Worm (Caenorhabditis elegans) whole organism, L2 larva: ENCODE results near the gene rpn-13.
A peak's percentile ranks its signal among the peaks of the same experiment; 100 is the strongest.

ENCODE experiments used
- R02D3.7 ChIP-seq: fragments of 150-350 bp; optimal IDR thresholded peaks from 2 replicates; lab custom pipeline; 2014; ENCODE audit warnings: missing biosample characterization, missing genetic modification characterization
- ZK546.5 ChIP-seq: sonication (generic microtip); optimal IDR thresholded peaks from 2 replicates; lab custom pipeline; 2017; ENCODE audit warnings: missing biosample characterization, missing genetic modification characterization
- alr-1 ChIP-seq: fragments of 150-350 bp; optimal IDR thresholded peaks from 2 replicates; lab custom pipeline; 2014; ENCODE audit warnings: missing biosample characterization, missing genetic modification characterization
- aly-2 ChIP-seq: fragments of 150-350 bp; optimal IDR thresholded peaks from 2 replicates; lab custom pipeline; 2014; ENCODE audit warnings: missing biosample characterization, missing genetic modification characterization
- ama-1 ChIP-seq: fragments of 150-350 bp; optimal IDR thresholded peaks from 2 replicates; lab custom pipeline; 2018; ENCODE audit warnings: inconsistent platforms
- blmp-1 ChIP-seq: sonication (generic microtip); optimal IDR thresholded peaks from 2 replicates; lab custom pipeline; 2017; ENCODE audit warnings: missing genetic modification characterization, mild to moderate bottlenecking, missing compliant biosample characterization, antibody characterized with exemption, moderate library complexity; ENCODE audit not compliant: insufficient read depth
- ceh-16 ChIP-seq: fragments of 150-350 bp; optimal IDR thresholded peaks from 2 replicates; lab custom pipeline; 2014; ENCODE audit warnings: missing biosample characterization, missing genetic modification characterization
- ceh-82 ChIP-seq: fragments of 150-350 bp; optimal IDR thresholded peaks from 2 replicates; lab custom pipeline; 2014; ENCODE audit warnings: missing biosample characterization, missing genetic modification characterization
- dmd-4 ChIP-seq: sonication (generic microtip); optimal IDR thresholded peaks from 2 replicates; lab custom pipeline; 2017; ENCODE audit warnings: missing biosample characterization, missing genetic modification characterization
- egl-27 ChIP-seq: sonication (generic microtip); optimal IDR thresholded peaks from 3 replicates; lab custom pipeline; 2017; ENCODE audit warnings: missing biosample characterization, missing genetic modification reagents, missing genetic modification characterization
- elt-3 ChIP-seq: sonication (generic microtip); optimal IDR thresholded peaks from 2 replicates; lab custom pipeline; 2017; ENCODE audit warnings: missing biosample characterization, missing genetic modification characterization
- fos-1 ChIP-seq: fragments of 150-350 bp; optimal IDR thresholded peaks from 2 replicates; lab custom pipeline; 2014; ENCODE audit warnings: missing biosample characterization, missing genetic modification characterization
- gmeb-1 ChIP-seq: fragments of 150-350 bp; optimal IDR thresholded peaks from 2 replicates; lab custom pipeline; 2014; ENCODE audit warnings: missing biosample characterization, missing genetic modification characterization
- lin-11 ChIP-seq: fragments of 150-350 bp; sonication (generic microtip); optimal IDR thresholded peaks from 2 replicates; lab custom pipeline; 2014; ENCODE audit warnings: missing biosample characterization, missing genetic modification characterization, inconsistent platforms, mixed read lengths
- lin-13 ChIP-seq: fragments of 150-350 bp; optimal IDR thresholded peaks from 2 replicates; lab custom pipeline; 2014; ENCODE audit warnings: missing biosample characterization, missing genetic modification reagents, missing genetic modification characterization
- lin-39 ChIP-seq: fragments of 150-350 bp; optimal IDR thresholded peaks from 2 replicates; lab custom pipeline; 2014; ENCODE audit warnings: missing biosample characterization, missing genetic modification reagents, missing genetic modification characterization
- lsy-2 ChIP-seq, 2 experiments: fragments of 150-350 bp in 1 of 2; sonication (generic microtip) in 1 of 2; optimal IDR thresholded peaks; 2 replicates each; lab custom pipeline; 2014 to 2017; ENCODE audit warnings: missing biosample characterization in 2 of 2, missing genetic modification characterization in 2 of 2
- mab-5 ChIP-seq: fragments of 150-350 bp; optimal IDR thresholded peaks from 2 replicates; lab custom pipeline; 2014; ENCODE audit warnings: missing biosample characterization, missing genetic modification characterization
- nhr-10 ChIP-seq: sonication (generic microtip); optimal IDR thresholded peaks from 2 replicates; lab custom pipeline; 2017; ENCODE audit warnings: missing biosample characterization, missing genetic modification characterization
- nhr-11 ChIP-seq: fragments of 150-350 bp; optimal IDR thresholded peaks from 2 replicates; lab custom pipeline; 2014; ENCODE audit warnings: missing biosample characterization, missing genetic modification characterization
- nhr-12 ChIP-seq: fragments of 150-350 bp; optimal IDR thresholded peaks from 2 replicates; lab custom pipeline; 2014; ENCODE audit warnings: missing biosample characterization, missing genetic modification characterization
- nhr-129 ChIP-seq: fragments of 150-350 bp; optimal IDR thresholded peaks from 2 replicates; lab custom pipeline; 2014; ENCODE audit warnings: missing biosample characterization, missing genetic modification characterization
- nhr-21 ChIP-seq: fragments of 150-350 bp; optimal IDR thresholded peaks from 2 replicates; lab custom pipeline; 2014; ENCODE audit warnings: missing biosample characterization, missing genetic modification characterization
- nhr-237 ChIP-seq: fragments of 150-350 bp; optimal IDR thresholded peaks from 2 replicates; lab custom pipeline; 2014; ENCODE audit warnings: missing biosample characterization, missing genetic modification characterization
- nhr-25 ChIP-seq: fragments of 150-350 bp; sonication (generic microtip); optimal IDR thresholded peaks from 3 replicates; lab custom pipeline; 2014; ENCODE audit warnings: missing biosample characterization, missing genetic modification characterization
- nhr-6 ChIP-seq: fragments of 150-350 bp; optimal IDR thresholded peaks from 2 replicates; lab custom pipeline; 2014; ENCODE audit warnings: missing biosample characterization, missing genetic modification characterization
- sem-4 ChIP-seq: fragments of 150-350 bp; optimal IDR thresholded peaks from 2 replicates; lab custom pipeline; 2014; ENCODE audit warnings: missing biosample characterization, missing genetic modification reagents, missing genetic modification characterization
- skn-1 ChIP-seq: sonication (generic microtip); optimal IDR thresholded peaks from 2 replicates; lab custom pipeline; 2017; ENCODE audit warnings: missing biosample characterization, missing genetic modification characterization
- sma-3 ChIP-seq: sonication (generic microtip); optimal IDR thresholded peaks from 2 replicates; lab custom pipeline; 2016; ENCODE audit warnings: missing genetic modification reagents, missing genetic modification characterization, missing compliant biosample characterization
- sma-9 ChIP-seq, 2 experiments: fragments of 150-350 bp in 1 of 2; sonication (generic microtip) in 1 of 2; optimal IDR thresholded peaks; 2 replicates each; lab custom pipeline; 2014 to 2016; ENCODE audit warnings: missing genetic modification characterization in 2 of 2, mild to moderate bottlenecking in 1 of 2, missing biosample characterization in 1 of 2, missing compliant biosample characterization in 1 of 2, missing genetic modification reagents in 1 of 2, moderate library complexity in 1 of 2
- unc-39 ChIP-seq: fragments of 150-350 bp; optimal IDR thresholded peaks from 2 replicates; lab custom pipeline; 2014; ENCODE audit warnings: missing biosample characterization, missing genetic modification characterization
- unc-55 ChIP-seq: fragments of 150-350 bp; sonication (generic microtip); optimal IDR thresholded peaks from 3 replicates; lab custom pipeline; 2014; ENCODE audit warnings: missing biosample characterization, missing genetic modification reagents, missing genetic modification characterization
- ztf-1 ChIP-seq: fragments of 200-800 bp; sonication (Bioruptor generic); conservative IDR thresholded peaks from 2 replicates; pipeline ENCODE4 v1.3.6; 2022; ENCODE audit warnings: missing genetic modification characterization, missing compliant biosample characterization
- ztf-11 ChIP-seq: sonication (generic microtip); optimal IDR thresholded peaks from 2 replicates; lab custom pipeline; 2017; ENCODE audit warnings: missing biosample characterization, missing genetic modification characterization
- ztf-4 ChIP-seq: fragments of 150-350 bp; optimal IDR thresholded peaks from 2 replicates; lab custom pipeline; 2014; ENCODE audit warnings: missing biosample characterization, missing genetic modification characterization

Gene rpn-13

ce11 chrIII:6359171-6359854, 17.6 kb upstream of the rpn-13 start:
- TF ChIP-seq alr-1 (tag; lab: Kevin White, UChicago): no peak
- no peak for TF ChIP-seq ZK546.5 (tag; lab: Kevin White, UChicago)
- peak; percentile 43 for TF ChIP-seq fos-1 (tag; lab: Kevin White, UChicago)
- peak; percentile 27 for TF ChIP-seq egl-27 (tag; lab: Kevin White, UChicago)
- TF ChIP-seq sma-3 (GFP tag; lab: Kevin White, UChicago): peak; percentile 2
- TF ChIP-seq nhr-129: peak; percentile 76
- peak; percentile 14 for TF ChIP-seq ama-1
- peak; percentile 33 for TF ChIP-seq sma-9 (GFP tag; optimal IDR thresholded peaks at IDR 0.05; lab: Kevin White, UChicago)
- TF ChIP-seq sma-9 (tag; optimal IDR thresholded peaks at IDR 0.05; lab: Kevin White, UChicago): no peak
- peak; percentile 86 for TF ChIP-seq blmp-1 (tag; lab: Kevin White, UChicago)
- TF ChIP-seq nhr-21 (tag; lab: Kevin White, UChicago): peak; percentile 19
- TF ChIP-seq unc-39 (tag; lab: Kevin White, UChicago): no peak
- peak in 1 of 2 experiments; percentile 22 for TF ChIP-seq lsy-2 (tag; optimal IDR thresholded peaks at IDR 0.05; lab: Kevin White, UChicago)
- no peak for TF ChIP-seq lin-13
- TF ChIP-seq lin-11: no peak
- TF ChIP-seq lin-39 (tag; lab: Kevin White, UChicago): no peak
- TF ChIP-seq, all 48 proteins: peak for 9

ce11 chrIII:6358704-6359103, 17.0 kb upstream of the rpn-13 start:
- TF ChIP-seq lin-13: no peak
- TF ChIP-seq sma-9 (GFP tag; optimal IDR thresholded peaks at IDR 0.05; lab: Kevin White, UChicago): peak; percentile 48
- no peak for TF ChIP-seq sma-9 (tag; optimal IDR thresholded peaks at IDR 0.05; lab: Kevin White, UChicago)
- peak; percentile 4 for TF ChIP-seq nhr-6 (tag; lab: Kevin White, UChicago)
- TF ChIP-seq nhr-25: peak; percentile 15
- TF ChIP-seq ceh-16: peak; percentile 77

- TF ChIP-seq skn-1: no peak
- no peak for TF ChIP-seq lin-11
- TF ChIP-seq ceh-16: no peak
- TF ChIP-seq ZK546.5 (tag; lab: Kevin White, UChicago): no peak
- no peak for TF ChIP-seq ztf-4 (tag; lab: Kevin White, UChicago)
- TF ChIP-seq ztf-11 (tag; lab: Kevin White, UChicago): no peak
- TF ChIP-seq nhr-10: no peak
- no peak for TF ChIP-seq ceh-82 (tag; lab: Kevin White, UChicago)
- TF ChIP-seq gmeb-1 (tag; lab: Kevin White, UChicago): no peak
- TF ChIP-seq egl-27 (tag; lab: Kevin White, UChicago): no peak
- no peak for TF ChIP-seq unc-55 (GFP tag; lab: Kevin White, UChicago)
- no peak for TF ChIP-seq elt-3 (tag; lab: Kevin White, UChicago)
- no peak for TF ChIP-seq ama-1
- TF ChIP-seq ztf-1 (GFP tag; lab: Robert Waterston, UW): no peak
- TF ChIP-seq nhr-237: no peak
- TF ChIP-seq mab-5 (tag; lab: Kevin White, UChicago): no peak
These were observed 15.0 kb upstream of the rpn-13 start for ce11 chrIII:6356764-6357163.

- peak; percentile 19 for TF ChIP-seq nhr-129
- TF ChIP-seq lin-39 (tag; lab: Kevin White, UChicago): no peak
These were observed 14.3 kb upstream of the rpn-13 start for ce11 chrIII:6356007-6356406.

ce11 chrIII:6355359-6355758, 13.6 kb upstream of the rpn-13 start:
- peak; percentile 65 for TF ChIP-seq unc-55 (GFP tag; lab: Kevin White, UChicago)
- no peak for TF ChIP-seq ztf-11 (tag; lab: Kevin White, UChicago)
- peak; percentile 8 for TF ChIP-seq nhr-129
- TF ChIP-seq aly-2 (tag; lab: Kevin White, UChicago): no peak

- TF ChIP-seq sma-3 (GFP tag; lab: Kevin White, UChicago) (no peak), nhr-11 (tag; lab: Kevin White, UChicago) (no peak), sem-4 (tag; lab: Kevin White, UChicago) (no peak), ZK546.5 (tag; lab: Kevin White, UChicago) (no peak), R02D3.7 (tag; lab: Kevin White, UChicago) (no peak), blmp-1 (tag; lab: Kevin White, UChicago) (no peak), skn-1 (no peak), nhr-12 (no peak), lin-11 (no peak), lsy-2 (tag; optimal IDR thresholded peaks at IDR 0.05; lab: Kevin White, UChicago) (no peak), nhr-21 (tag; lab: Kevin White, UChicago) (no peak), dmd-4 (no peak), ztf-4 (tag; lab: Kevin White, UChicago) (no peak), lin-13 (no peak), sma-9 (GFP tag; optimal IDR thresholded peaks at IDR 0.05; lab: Kevin White, UChicago) (no peak), sma-9 (tag; optimal IDR thresholded peaks at IDR 0.05; lab: Kevin White, UChicago) (no peak)
These were observed 11.4 kb upstream of the rpn-13 start, which contains the start of gene akap-1 for ce11 chrIII:6353084-6353483. Gene akap-1, plus strand, starts transcription at chrIII:6353384.
